Fruit fly (Drosophila melanogaster) whole organism, wandering third instar larva: ENCODE measurements around the gene CG42354.

Source experiments
- Abd-B ChIP-seq: fragments of >200 bp; optimal IDR thresholded peaks from 2 replicates; lab custom pipeline; 2017; ENCODE audit warnings: missing biosample characterization, missing genetic modification characterization
- CG32264 ChIP-seq: fragments of 200-800 bp; sonication (Bioruptor generic); optimal IDR thresholded peaks from 2 replicates; lab custom pipeline; 2016; ENCODE audit warnings: missing biosample characterization, missing genetic modification characterization
- CG9705 ChIP-seq: fragments of 200-800 bp; sonication (Bioruptor generic); optimal IDR thresholded peaks from 2 replicates; lab custom pipeline; 2018; ENCODE audit warnings: missing biosample characterization, mild to moderate bottlenecking, missing genetic modification characterization
- CrebA ChIP-seq: fragments of 200-800 bp; sonication (Bioruptor generic); optimal IDR thresholded peaks from 2 replicates; lab custom pipeline; 2016; ENCODE audit warnings: missing biosample characterization, mild to moderate bottlenecking, missing genetic modification characterization, borderline replicate concordance
- Dfd ChIP-seq: fragments of >200 bp; optimal IDR thresholded peaks from 2 replicates; lab custom pipeline; 2017; ENCODE audit warnings: missing biosample characterization, missing genetic modification characterization
- Dif ChIP-seq: fragments of 200-275, 200-300 bp; sonication (Bioruptor generic); optimal IDR thresholded peaks from 2 replicates; lab custom pipeline; 2018; ENCODE audit warnings: missing biosample characterization, missing genetic modification characterization; ENCODE audit not compliant: partially characterized antibody
- GATAd ChIP-seq: sonication (Bioruptor generic); optimal IDR thresholded peaks from 2 replicates; lab custom pipeline; 2016; ENCODE audit warnings: missing biosample characterization, missing genetic modification characterization
- HLH106 ChIP-seq: fragments of 200-800 bp; optimal IDR thresholded peaks from 3 replicates; lab custom pipeline; 2019; ENCODE audit warnings: missing biosample characterization, mild to moderate bottlenecking, missing genetic modification characterization, moderate library complexity
- Hnf4 ChIP-seq: fragments of 200-800 bp; sonication (Bioruptor generic); optimal IDR thresholded peaks from 2 replicates; lab custom pipeline; 2016; ENCODE audit warnings: missing biosample characterization, mild to moderate bottlenecking, missing genetic modification characterization
- Hr78 ChIP-seq: fragments of >200 bp; optimal IDR thresholded peaks from 2 replicates; lab custom pipeline; 2017; ENCODE audit warnings: missing biosample characterization, missing genetic modification characterization
- Hr83 ChIP-seq: fragments of 200-300 bp; sonication (Bioruptor generic); optimal IDR thresholded peaks from 2 replicates; lab custom pipeline; 2016; ENCODE audit warnings: missing biosample characterization, mild to moderate bottlenecking, missing genetic modification characterization, moderate library complexity; ENCODE audit not compliant: poor library complexity, severe bottlenecking
- Jra ChIP-seq: sonication (Bioruptor generic); optimal IDR thresholded peaks from 2 replicates; lab custom pipeline; 2016; ENCODE audit warnings: missing biosample characterization, missing genetic modification characterization
- Mio ChIP-seq: sonication (Bioruptor generic); optimal IDR thresholded peaks from 2 replicates; lab custom pipeline; 2016; ENCODE audit warnings: missing biosample characterization, missing genetic modification characterization
- Myc ChIP-seq: fragments of >200 bp; optimal IDR thresholded peaks from 2 replicates; lab custom pipeline; 2017
- N ChIP-seq: fragments of >200 bp; optimal IDR thresholded peaks from 2 replicates; lab custom pipeline; 2018; ENCODE audit warnings: missing biosample characterization, missing external identifiers, missing genetic modification characterization
- OdsH ChIP-seq: fragments of 200-800 bp; sonication (Bioruptor generic); optimal IDR thresholded peaks from 2 replicates; lab custom pipeline; 2016; ENCODE audit warnings: missing biosample characterization, mild to moderate bottlenecking, missing genetic modification characterization
- Rel ChIP-seq, 2 experiments: fragments of 200-800 bp; sonication (Bioruptor generic) in 1 of 2; optimal IDR thresholded peaks; 2 replicates in 1 of 2; 3 replicates in 1 of 2; lab custom pipeline; 2016 to 2019; ENCODE audit warnings: mild to moderate bottlenecking in 2 of 2, missing biosample characterization in 2 of 2, missing genetic modification characterization in 2 of 2, moderate library complexity in 1 of 2
- Sp1 ChIP-seq: fragments of 200-800 bp; sonication (Bioruptor generic); optimal IDR thresholded peaks from 3 replicates; lab custom pipeline; 2019; ENCODE audit warnings: missing biosample characterization, mild to moderate bottlenecking, missing genetic modification characterization, moderate library complexity
- Vsx2 ChIP-seq: fragments of 200-300, 225-300 bp; sonication (Bioruptor generic); optimal IDR thresholded peaks from 2 replicates; lab custom pipeline; 2018; ENCODE audit warnings: missing biosample characterization, missing genetic modification characterization; ENCODE audit not compliant: partially characterized antibody
- br ChIP-seq: fragments of 200-800 bp; sonication (Bioruptor generic); optimal IDR thresholded peaks from 2 replicates; lab custom pipeline; 2016; ENCODE audit warnings: missing biosample characterization, missing genetic modification characterization
- brk ChIP-seq: fragments of 200-800 bp; sonication (Bioruptor generic); optimal IDR thresholded peaks from 2 replicates; lab custom pipeline; 2016; ENCODE audit warnings: missing biosample characterization, mild to moderate bottlenecking, missing genetic modification characterization
- dl ChIP-seq, 2 experiments: fragments of 175-275, 200-275 bp in 1 of 2; fragments of 200-275 bp in 1 of 2; sonication (Bioruptor generic); optimal IDR thresholded peaks; lab custom pipeline; 2018; ENCODE audit warnings: mild to moderate bottlenecking in 2 of 2, missing biosample characterization in 2 of 2, missing genetic modification characterization in 2 of 2, moderate library complexity in 2 of 2; ENCODE audit not compliant: partially characterized antibody in 2 of 2, insufficient read depth in 1 of 2
- dmrt93B ChIP-seq: fragments of 200-800 bp; sonication (Bioruptor generic); optimal IDR thresholded peaks from 2 replicates; lab custom pipeline; 2018; ENCODE audit warnings: missing biosample characterization, mild to moderate bottlenecking, missing genetic modification characterization
- dsf ChIP-seq: sonication (Bioruptor generic); optimal IDR thresholded peaks from 2 replicates; lab custom pipeline; 2016; ENCODE audit warnings: missing biosample characterization, missing genetic modification characterization, borderline replicate concordance
- ey ChIP-seq: fragments of 200-800 bp; sonication (Bioruptor generic); optimal IDR thresholded peaks from 2 replicates; lab custom pipeline; 2016; ENCODE audit warnings: missing biosample characterization, missing genetic modification characterization
- foxo ChIP-seq, 2 experiments: fragments of 200-800 bp; sonication (Bioruptor generic); optimal IDR thresholded peaks; 2 replicates in 1 of 2; 3 replicates in 1 of 2; lab custom pipeline; 2016 to 2017; ENCODE audit warnings: missing biosample characterization in 2 of 2, missing genetic modification characterization in 2 of 2
- fru ChIP-seq: fragments of 200-800 bp; sonication (Bioruptor generic); optimal IDR thresholded peaks from 3 replicates; lab custom pipeline; 2016; ENCODE audit warnings: missing biosample characterization, mild to moderate bottlenecking, missing genetic modification characterization
- h ChIP-seq: fragments of 200-800 bp; sonication (Bioruptor generic); optimal IDR thresholded peaks from 3 replicates; lab custom pipeline; 2016; ENCODE audit warnings: missing biosample characterization, mild to moderate bottlenecking, missing genetic modification characterization
- jim ChIP-seq: fragments of 175-275, 200-325 bp; sonication (Bioruptor generic); optimal IDR thresholded peaks from 2 replicates; lab custom pipeline; 2016; ENCODE audit warnings: missing biosample characterization, mild to moderate bottlenecking, missing genetic modification characterization
- lola ChIP-seq: fragments of >200 bp; optimal IDR thresholded peaks from 2 replicates; lab custom pipeline; 2017; ENCODE audit warnings: missing biosample characterization, missing genetic modification characterization
- pan ChIP-seq: fragments of >200 bp; optimal IDR thresholded peaks from 2 replicates; lab custom pipeline; 2017
- psq ChIP-seq: fragments of 200-800 bp; sonication (Bioruptor generic); optimal IDR thresholded peaks from 3 replicates; lab custom pipeline; 2017; ENCODE audit warnings: missing biosample characterization, mild to moderate bottlenecking, missing genetic modification characterization, moderate library complexity
- rgr ChIP-seq: fragments of 200-800 bp; sonication (Bioruptor generic); optimal IDR thresholded peaks from 3 replicates; lab custom pipeline; 2016; ENCODE audit warnings: missing biosample characterization, mild to moderate bottlenecking, missing genetic modification characterization
- sage ChIP-seq: fragments of 200-800 bp; sonication (Bioruptor generic); optimal IDR thresholded peaks from 2 replicates; lab custom pipeline; 2016; ENCODE audit warnings: missing biosample characterization, mild to moderate bottlenecking, missing genetic modification characterization
- sv ChIP-seq: fragments of 200-800 bp; sonication (Bioruptor generic); optimal IDR thresholded peaks from 3 replicates; lab custom pipeline; 2016; ENCODE audit warnings: missing biosample characterization, missing genetic modification characterization
- tai ChIP-seq: sonication (Bioruptor generic); optimal IDR thresholded peaks from 2 replicates; lab custom pipeline; 2016; ENCODE audit warnings: missing biosample characterization, missing genetic modification characterization
- usp ChIP-seq: fragments of >200 bp; optimal IDR thresholded peaks from 2 replicates; lab custom pipeline; 2017; ENCODE audit warnings: missing biosample characterization, missing genetic modification characterization
- woc ChIP-seq: sonication (Bioruptor generic); optimal IDR thresholded peaks from 2 replicates; lab custom pipeline; 2016; ENCODE audit warnings: missing biosample characterization, mild to moderate bottlenecking, missing genetic modification characterization

The CG42354 gene

DNA sequence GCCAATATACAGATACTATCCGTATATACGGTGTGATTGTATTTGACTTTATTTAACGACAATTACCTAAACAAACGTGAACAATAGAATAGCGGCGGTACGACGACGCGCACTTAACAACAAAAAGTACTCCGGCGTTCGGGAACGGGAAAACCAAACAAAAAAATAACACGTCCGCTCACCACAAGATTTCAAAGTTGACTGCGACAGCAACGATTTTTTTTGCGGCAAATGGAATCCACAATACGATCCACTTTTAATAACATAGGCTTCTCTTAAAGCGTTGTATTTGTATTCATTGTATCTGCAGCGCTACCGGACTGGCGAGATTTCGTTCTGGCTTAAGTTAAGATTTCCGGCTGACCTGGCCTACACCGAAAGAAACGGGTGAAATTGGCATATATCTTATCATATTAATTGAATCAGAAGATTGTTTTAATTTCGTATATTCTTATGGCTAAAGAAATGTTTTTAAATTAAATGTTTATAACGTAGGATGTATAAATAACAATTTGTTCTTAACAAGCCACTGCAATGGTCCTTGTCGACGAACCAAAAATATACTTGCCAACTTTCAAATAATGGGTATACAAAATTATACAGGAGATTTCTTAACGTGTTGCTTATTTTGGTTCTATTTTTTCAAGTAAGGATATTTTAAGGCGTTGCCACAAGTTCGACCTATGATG lies at the start of gene CG42354, which contains the start of gene CG42353:
TSS of gene CG42354 (minus strand) at position 209 of the 689 bp plus-strand sequence.
TSS of gene CG42353 (minus strand) at position 209 of the 689 bp plus-strand sequence.
- peak; percentile 89 for TF ChIP-seq tai (GFP tag; lab: Kevin White, UChicago)
- TF ChIP-seq CrebA = peak; percentile 31
- TF ChIP-seq psq (GFP tag; lab: Kevin White, UChicago) = peak; percentile 85
- TF ChIP-seq dsf (GFP tag; lab: Kevin White, UChicago) = peak; percentile 55
- peak; percentile 21 for TF ChIP-seq Mio (GFP tag; lab: Kevin White, UChicago)
- TF ChIP-seq dmrt93B (GFP tag; lab: Kevin White, UChicago) = peak; percentile 94
- TF ChIP-seq jim (GFP tag; lab: Kevin White, UChicago) = no peak
- TF ChIP-seq Hnf4 = peak; percentile 91
- peak; percentile 89 for TF ChIP-seq OdsH (GFP tag; lab: Kevin White, UChicago)
- TF ChIP-seq CG32264 (GFP tag; lab: Kevin White, UChicago) = no peak
- TF ChIP-seq Dfd (GFP tag; lab: Kevin White, UChicago) = peak; percentile 54
- TF ChIP-seq foxo (GFP tag; optimal IDR thresholded peaks at IDR 0.05; lab: Kevin White, UChicago) = peak in 1 of 2 experiments; percentile 90
- peak; percentile 95 for TF ChIP-seq Sp1 (GFP tag; lab: Kevin White, UChicago)
- no peak for TF ChIP-seq Abd-B (GFP tag; lab: Kevin White, UChicago)
- TF ChIP-seq usp (GFP tag; lab: Kevin White, UChicago) = no peak
- TF ChIP-seq h (GFP tag; lab: Kevin White, UChicago) = peak; percentile 94
- TF ChIP-seq CG9705 = peak; percentile 93
- TF ChIP-seq ey (GFP tag; lab: Kevin White, UChicago) = peak; percentile 92
- no peak for TF ChIP-seq lola (GFP tag; lab: Kevin White, UChicago)
- TF ChIP-seq Dif = peak; percentile 26
- no peak for TF ChIP-seq Vsx2
- TF ChIP-seq Hr78 (GFP tag; lab: Kevin White, UChicago) = no peak
- TF ChIP-seq pan = no peak
- no peak for TF ChIP-seq Hr83 (GFP tag; lab: Kevin White, UChicago)
- TF ChIP-seq woc (GFP tag; lab: Kevin White, UChicago) = peak; percentile 74
- TF ChIP-seq brk (GFP tag; lab: Kevin White, UChicago) = peak; percentile 89
- peak; percentile 94 for TF ChIP-seq br (GFP tag; lab: Kevin White, UChicago)
- TF ChIP-seq Myc (lab: Kevin White, UChicago) = no peak
- peak in 1 of 2 experiments; percentile 32 for TF ChIP-seq dl (GFP tag; optimal IDR thresholded peaks at IDR 0.05; lab: Kevin White, UChicago; ENCODE audit: insufficient read depth in 1 of 2, partially characterized antibody in 2 of 2)
- TF ChIP-seq sage = peak; percentile 88
- peak; percentile 69 for TF ChIP-seq Jra (GFP tag; lab: Kevin White, UChicago)
- peak; percentile 93 for TF ChIP-seq rgr
- TF ChIP-seq fru = peak; percentile 84
- TF ChIP-seq HLH106 (tag; lab: Kevin White, UChicago) = peak; percentile 97
- TF ChIP-seq sv (GFP tag; lab: Kevin White, UChicago) = peak; percentile 91
- peak; percentile 32 for TF ChIP-seq GATAd (GFP tag; lab: Kevin White, UChicago)
- TF ChIP-seq N = no peak
- TF ChIP-seq Rel (GFP tag; optimal IDR thresholded peaks at IDR 0.05; lab: Kevin White, UChicago) = peak; percentile 65
- TF ChIP-seq Rel (tag; optimal IDR thresholded peaks at IDR 0.05; lab: Kevin White, UChicago) = peak; percentile 69

DNA sequence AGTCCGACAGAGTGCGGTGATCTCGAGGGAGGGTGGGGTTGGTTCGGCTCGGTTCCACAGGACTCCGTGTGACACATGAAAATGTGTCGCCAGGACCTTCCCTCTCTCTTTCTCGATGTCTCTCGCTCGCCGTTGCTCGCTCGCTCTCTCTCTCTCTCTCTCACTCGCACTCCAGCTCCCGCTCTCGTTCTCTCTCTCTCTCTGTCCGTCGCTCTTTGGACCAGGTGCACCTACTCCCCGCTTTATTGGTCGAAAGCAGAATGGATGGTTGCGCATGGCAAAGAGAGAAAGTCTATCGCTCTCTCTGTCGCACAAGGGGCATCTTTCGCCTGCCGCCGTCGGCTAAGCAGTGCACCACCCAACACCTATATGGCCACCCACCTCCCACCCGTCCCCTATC lies 45.8 kb upstream of the CG42354 start:
- TF ChIP-seq Abd-B (GFP tag; lab: Kevin White, UChicago) = no peak
- peak; percentile 23 for TF ChIP-seq Dif
- no peak for TF ChIP-seq Mio (GFP tag; lab: Kevin White, UChicago)
- peak; percentile 12 for TF ChIP-seq Vsx2
